Worm (Caenorhabditis elegans): ENCODE measurements around the gene W04E12.9.

ce11 chrV:19719253-19719652 is 37.1 kb upstream of the W04E12.9 start, which contains the start of gene Y116F11A.6:
- no peak for TF ChIP-seq nhr-47 (tag; optimal IDR thresholded peaks at IDR 0.05)
- no peak for TF ChIP-seq nhr-11 (tag; optimal IDR thresholded peaks at IDR 0.05)
- TF ChIP-seq blmp-1 (tag; optimal IDR thresholded peaks at IDR 0.05), result no peak
- no peak for TF ChIP-seq sup-37 (GFP tag; optimal IDR thresholded peaks at IDR 0.05)
- TF ChIP-seq lsy-2 (tag; optimal IDR thresholded peaks at IDR 0.05), result no peak
- no peak for TF ChIP-seq lin-13 (GFP tag; optimal IDR thresholded peaks at IDR 0.05)

All from whole organism, L1 larva.